Fruit fly (Drosophila melanogaster) whole organism, embryonic: Measurements from ENCODE around the gene CG18577.

Experiments used
- CG10321 ChIP-seq: fragments of 200-800 bp; sonication (Bioruptor generic); IDR thresholded peaks from 2 replicates; pipeline ENCODE4 v1.3.6; 2022; ENCODE audit warnings: missing biosample characterization, missing genetic modification characterization
- CG10431 ChIP-seq: fragments of 200-800 bp; sonication (Bioruptor generic); optimal IDR thresholded peaks from 3 replicates; lab custom pipeline; 2018; ENCODE audit warnings: missing biosample characterization, mild to moderate bottlenecking, missing genetic modification characterization
- CG10565 ChIP-seq: fragments of 200-800 bp; sonication (Bioruptor generic); optimal IDR thresholded peaks from 3 replicates; lab custom pipeline; 2016; ENCODE audit warnings: missing biosample characterization, mild to moderate bottlenecking, missing genetic modification characterization
- CG10654 ChIP-seq: fragments of 200-800 bp; sonication (Bioruptor generic); optimal IDR thresholded peaks from 2 replicates; lab custom pipeline; 2016; ENCODE audit warnings: missing biosample characterization, missing genetic modification characterization
- CG11085 ChIP-seq: fragments of 200-800 bp; sonication (Bioruptor generic); IDR thresholded peaks from 2 replicates; pipeline ENCODE4 v1.3.6; 2022; ENCODE audit warnings: missing biosample characterization, missing genetic modification characterization
- CG11695 ChIP-seq: fragments of 200-800 bp; sonication (Bioruptor generic); IDR thresholded peaks from 3 replicates; pipeline ENCODE4 v1.3.6; 2022; ENCODE audit warnings: missing biosample characterization, missing genetic modification characterization
- CG12155 ChIP-seq: fragments of 200-800 bp; sonication (Bioruptor generic); optimal IDR thresholded peaks from 3 replicates; lab custom pipeline; 2016; ENCODE audit warnings: missing biosample characterization, missing genetic modification characterization
- CG13624 ChIP-seq: fragments of 200-800 bp; sonication (Bioruptor generic); optimal IDR thresholded peaks from 2 replicates; lab custom pipeline; 2016; ENCODE audit warnings: missing biosample characterization, missing genetic modification characterization
- CG14710 ChIP-seq: fragments of 200-800 bp; sonication (Bioruptor generic); optimal IDR thresholded peaks from 3 replicates; lab custom pipeline; 2019; ENCODE audit warnings: missing biosample characterization, mild to moderate bottlenecking, missing genetic modification characterization, moderate library complexity
- CG14860 ChIP-seq: fragments of 200-800 bp; sonication (Bioruptor generic); IDR thresholded peaks from 3 replicates; pipeline ENCODE4 v1.3.6; 2022; ENCODE audit warnings: missing biosample characterization, missing genetic modification characterization; ENCODE audit not compliant: partially characterized antibody
- CG1603 ChIP-seq: fragments of 200-800 bp; sonication (Bioruptor generic); optimal IDR thresholded peaks from 2 replicates; lab custom pipeline; 2019; ENCODE audit warnings: missing biosample characterization, mild to moderate bottlenecking, missing genetic modification characterization, moderate library complexity
- CG2120 ChIP-seq: fragments of 200-800 bp; sonication (Bioruptor generic); optimal IDR thresholded peaks from 3 replicates; lab custom pipeline; 2016; ENCODE audit warnings: missing biosample characterization, missing genetic modification characterization
- CG32532 ChIP-seq: fragments of 200-800 bp; sonication (Bioruptor generic); IDR thresholded peaks from 2 replicates; pipeline ENCODE4 v1.3.6; 2022; ENCODE audit warnings: missing biosample characterization, missing genetic modification characterization
- CG4328 ChIP-seq: fragments of 200-800 bp; sonication (Bioruptor generic); optimal IDR thresholded peaks from 3 replicates; lab custom pipeline; 2017; ENCODE audit warnings: missing biosample characterization, missing genetic modification reagents, missing genetic modification characterization
- CG5180 ChIP-seq: fragments of 200-800 bp; sonication (Bioruptor generic); optimal IDR thresholded peaks from 3 replicates; lab custom pipeline; 2017; ENCODE audit warnings: missing biosample characterization, missing genetic modification characterization, mild to moderate bottlenecking, moderate library complexity, missing genetic modification reagents
- CG5953 ChIP-seq: fragments of 200-800 bp; sonication (Bioruptor generic); IDR thresholded peaks from 2 replicates; pipeline ENCODE4 v1.3.6; 2022; ENCODE audit warnings: missing biosample characterization, missing genetic modification characterization
- CG8290 ChIP-seq, 3 experiments: fragments of 200-800 bp; sonication (Bioruptor generic); optimal IDR thresholded peaks; 2 replicates each; lab custom pipeline; 2016 to 2019; ENCODE audit warnings: missing biosample characterization in 3 of 3, missing genetic modification characterization in 3 of 3, mild to moderate bottlenecking in 2 of 3, moderate library complexity in 1 of 3
- CG9609 ChIP-seq: fragments of 200-800 bp; sonication (Bioruptor generic); optimal IDR thresholded peaks from 3 replicates; lab custom pipeline; 2016; ENCODE audit warnings: missing biosample characterization, missing genetic modification characterization
- CkIIα-i1 ChIP-seq: fragments of 200-800 bp; sonication (Bioruptor generic); IDR thresholded peaks from 2 replicates; pipeline ENCODE4 v1.3.6; 2022; ENCODE audit warnings: missing biosample characterization, missing genetic modification characterization
- D19A ChIP-seq: fragments of 200-800 bp; optimal IDR thresholded peaks from 3 replicates; lab custom pipeline; 2019; ENCODE audit warnings: missing biosample characterization, mild to moderate bottlenecking, missing genetic modification characterization, moderate library complexity
- Dref ChIP-seq: fragments of 200-800 bp; sonication (Bioruptor generic); IDR thresholded peaks from 2 replicates; pipeline ENCODE4 v1.3.6; 2022; ENCODE audit warnings: missing biosample characterization, missing genetic modification characterization
- E2f1 ChIP-seq: fragments of 200-800 bp; sonication (Bioruptor generic); IDR thresholded peaks from 2 replicates; pipeline ENCODE4 v1.3.6; 2022; ENCODE audit warnings: missing biosample characterization, missing genetic modification characterization
- E2f2 ChIP-seq: fragments of 200-800 bp; sonication (Bioruptor generic); IDR thresholded peaks from 2 replicates; pipeline ENCODE4 v1.3.6; 2022; ENCODE audit warnings: missing biosample characterization, missing genetic modification characterization
- Ets97D ChIP-seq: fragments of 200-800 bp; sonication (Bioruptor generic); optimal IDR thresholded peaks from 3 replicates; lab custom pipeline; 2016; ENCODE audit warnings: missing biosample characterization, missing genetic modification characterization
- HLH3B ChIP-seq: fragments of 200-800 bp; sonication (Bioruptor generic); IDR thresholded peaks from 2 replicates; pipeline ENCODE4 v1.3.6; 2022; ENCODE audit warnings: missing biosample characterization, missing genetic modification characterization
- Hsf ChIP-seq: fragments of 200-800 bp; sonication (Bioruptor generic); optimal IDR thresholded peaks from 3 replicates; lab custom pipeline; 2016; ENCODE audit warnings: missing biosample characterization, missing genetic modification characterization
- Kr ChIP-seq: fragments of 200-800 bp; sonication (Bioruptor generic); optimal IDR thresholded peaks from 2 replicates; lab custom pipeline; 2017; ENCODE audit warnings: missing biosample characterization, mild to moderate bottlenecking, missing genetic modification characterization
- Mad ChIP-seq: fragments of 200-800 bp; sonication (Bioruptor generic); optimal IDR thresholded peaks from 2 replicates; lab custom pipeline; 2016; ENCODE audit warnings: missing biosample characterization, missing genetic modification characterization
- Neu2 ChIP-seq: fragments of 200-800 bp; sonication (Bioruptor generic); optimal IDR thresholded peaks from 3 replicates; lab custom pipeline; 2016; ENCODE audit warnings: missing biosample characterization, missing genetic modification characterization, borderline replicate concordance
- Nf-YB ChIP-seq: fragments of 200-800 bp; sonication (Bioruptor generic); optimal IDR thresholded peaks from 3 replicates; lab custom pipeline; 2019; ENCODE audit warnings: missing biosample characterization, mild to moderate bottlenecking, missing genetic modification characterization, moderate library complexity
- Oli ChIP-seq: fragments of 200-800 bp; sonication (Bioruptor generic); optimal IDR thresholded peaks from 2 replicates; lab custom pipeline; 2018; ENCODE audit warnings: missing biosample characterization, mild to moderate bottlenecking, missing genetic modification characterization, moderate library complexity
- Rfx ChIP-seq: fragments of 200-800 bp; sonication (Bioruptor generic); IDR thresholded peaks from 2 replicates; pipeline ENCODE4 v1.3.6; 2022; ENCODE audit warnings: missing biosample characterization, missing genetic modification characterization
- Xbp1 ChIP-seq: fragments of 200-800 bp; sonication (Bioruptor generic); optimal IDR thresholded peaks from 3 replicates; lab custom pipeline; 2016; ENCODE audit warnings: missing biosample characterization, mild to moderate bottlenecking, missing genetic modification characterization
- bab2 ChIP-seq: fragments of 200-800 bp; sonication (Bioruptor generic); optimal IDR thresholded peaks from 2 replicates; lab custom pipeline; 2016; ENCODE audit warnings: missing biosample characterization, missing genetic modification characterization
- bsh ChIP-seq, 2 experiments: fragments of 200-800 bp; sonication (Bioruptor generic); optimal IDR thresholded peaks; 2 replicates each; lab custom pipeline; 2017 to 2018; ENCODE audit warnings: mild to moderate bottlenecking in 2 of 2, missing biosample characterization in 2 of 2, missing genetic modification characterization in 2 of 2, moderate library complexity in 1 of 2
- cato ChIP-seq: fragments of 200-800 bp; sonication (Bioruptor generic); optimal IDR thresholded peaks from 2 replicates; lab custom pipeline; 2016; ENCODE audit warnings: missing biosample characterization, missing genetic modification characterization, borderline replicate concordance
- chinmo ChIP-seq: fragments of 200-800 bp; sonication (Bioruptor generic); IDR thresholded peaks from 4 replicates; pipeline ENCODE4 v1.3.6; 2022; ENCODE audit warnings: missing biosample characterization, missing genetic modification characterization; ENCODE audit not compliant: partially characterized antibody
- eve ChIP-seq, 2 experiments: fragments of >200 bp; optimal IDR thresholded peaks; 2 replicates each; lab custom pipeline; 2017; ENCODE audit warnings: missing biosample characterization in 2 of 2, missing genetic modification characterization in 2 of 2
- ewg ChIP-seq: fragments of 200-800 bp; sonication (Bioruptor generic); optimal IDR thresholded peaks from 3 replicates; lab custom pipeline; 2017; ENCODE audit warnings: mild to moderate bottlenecking, missing biosample characterization, missing genetic modification reagents, missing genetic modification characterization
- jing ChIP-seq: fragments of 200-800 bp; sonication (Bioruptor generic); optimal IDR thresholded peaks from 2 replicates; lab custom pipeline; 2018; ENCODE audit warnings: missing biosample characterization, mild to moderate bottlenecking, missing genetic modification characterization
- kah ChIP-seq: fragments of 200-800 bp; sonication (Bioruptor generic); optimal IDR thresholded peaks from 2 replicates; lab custom pipeline; 2018; ENCODE audit warnings: missing biosample characterization, mild to moderate bottlenecking, missing genetic modification characterization
- p53 ChIP-seq: fragments of 200-800 bp; sonication (Bioruptor generic); optimal IDR thresholded peaks from 2 replicates; lab custom pipeline; 2016; ENCODE audit warnings: missing biosample characterization, missing genetic modification characterization
- pb ChIP-seq: fragments of 200-800 bp; sonication (Bioruptor generic); optimal IDR thresholded peaks from 3 replicates; lab custom pipeline; 2016; ENCODE audit warnings: missing biosample characterization, missing genetic modification characterization
- sens ChIP-seq: fragments of 200-800 bp; sonication (Bioruptor generic); peaks from one replicate; lab custom pipeline; 2016; ENCODE audit warnings: missing biosample characterization, missing genetic modification characterization
- so ChIP-seq: fragments of 200-800 bp; sonication (Bioruptor generic); IDR thresholded peaks from 3 replicates; pipeline ENCODE4 v1.3.6; 2022; ENCODE audit warnings: missing biosample characterization, missing genetic modification characterization
- sob ChIP-seq: fragments of 200-800 bp; sonication (Bioruptor generic); IDR thresholded peaks from 2 replicates; pipeline ENCODE4 v1.3.6; 2022; ENCODE audit warnings: missing biosample characterization, missing genetic modification characterization
- toy ChIP-seq: fragments of 200-800 bp; sonication (Bioruptor generic); IDR thresholded peaks from 2 replicates; pipeline ENCODE4 v1.3.6; 2022; ENCODE audit warnings: missing biosample characterization, missing genetic modification characterization
- tx ChIP-seq: fragments of 200-800 bp; sonication (Bioruptor generic); optimal IDR thresholded peaks from 2 replicates; lab custom pipeline; 2016; ENCODE audit warnings: missing biosample characterization, missing genetic modification characterization
- unpg ChIP-seq: fragments of 200-800 bp; sonication (Bioruptor generic); optimal IDR thresholded peaks from 3 replicates; lab custom pipeline; 2018; ENCODE audit warnings: missing biosample characterization, mild to moderate bottlenecking, missing genetic modification characterization, moderate library complexity
- z ChIP-seq: fragments of 200-800 bp; sonication (Bioruptor generic); IDR thresholded peaks from 3 replicates; pipeline ENCODE4 v1.3.6; 2022; ENCODE audit warnings: missing biosample characterization, missing genetic modification characterization

CG18577 gene

DNA sequence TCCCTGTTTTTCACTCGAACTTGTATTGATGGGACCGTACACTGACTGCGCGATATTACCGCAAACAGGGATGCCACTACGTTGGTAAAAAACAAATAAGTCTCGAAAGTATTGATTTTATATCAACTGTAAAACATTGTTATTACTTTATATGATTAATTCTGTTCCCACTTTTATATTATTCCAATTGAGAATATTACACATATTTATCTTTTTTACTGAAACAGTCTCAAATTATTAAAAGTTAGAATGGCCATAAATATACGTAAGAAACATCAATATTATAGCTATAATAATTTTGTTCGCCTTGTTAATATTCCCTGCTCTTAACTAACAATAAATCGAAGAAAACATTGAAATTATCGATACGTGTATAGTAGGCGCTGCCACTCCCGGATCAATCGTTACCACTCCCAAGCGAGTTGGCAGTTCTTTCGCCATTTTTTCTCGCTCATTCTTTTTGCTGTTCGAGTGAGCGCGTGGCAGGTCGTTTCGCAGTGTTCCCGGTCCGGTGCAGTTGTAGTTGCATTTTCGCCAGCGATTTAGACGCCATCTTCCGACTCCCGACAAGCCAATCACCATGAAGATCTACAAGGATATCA, 14.0 kb downstream of the CG18577 start, which contains the start of the genes SdhC and Tctp (continued):
- TF ChIP-seq Mad (GFP tag; lab: Kevin White, UChicago) (peak; percentile 20), so (GFP tag; lab: Robert Waterston, UW) (0 out of 3 replicates have a peak, but pooled peaks have one; percentile 45), sob (no peak), bab2 (GFP tag; lab: Kevin White, UChicago) (peak; percentile 18), p53 (GFP tag; lab: Kevin White, UChicago) (no peak), sens (GFP tag; lab: Kevin White, UChicago) (peak; percentile 90), kah (GFP tag; lab: Kevin White, UChicago) (peak; percentile 13), pb (GFP tag; lab: Kevin White, UChicago) (peak; percentile 18), CG9609 (GFP tag; lab: Kevin White, UChicago) (no peak), CG11695 (GFP tag; lab: Robert Waterston, UW) (no peak), HLH3B (GFP tag; lab: Robert Waterston, UW) (no peak), Ets97D (GFP tag; lab: Kevin White, UChicago) (peak; percentile 87), ewg (GFP tag; lab: Kevin White, UChicago) (peak; percentile 17), z (GFP tag; lab: Robert Waterston, UW) (no peak), E2f2 (GFP tag; lab: Robert Waterston, UW) (0 out of 2 replicates have a peak, but pooled peaks have one; percentile 18), Nf-YB (GFP tag; lab: Kevin White, UChicago) (peak; percentile 16), Kr (GFP tag; lab: Kevin White, UChicago) (no peak), Hsf (GFP tag; lab: Kevin White, UChicago) (peak; percentile 64), tx (GFP tag; lab: Kevin White, UChicago) (no peak), CG10654 (GFP tag; lab: Kevin White, UChicago) (peak; percentile 15), cato (GFP tag; lab: Kevin White, UChicago) (no peak), Oli (tag; lab: Kevin White, UChicago) (no peak), Dref (GFP tag; lab: Robert Waterston, UW) (peak; percentile 74), CG14860 (GFP tag; lab: Robert Waterston, UW) (no peak), CG14710 (peak; percentile 89), CG10565 (GFP tag; lab: Kevin White, UChicago) (no peak), CG11085 (GFP tag; lab: Robert Waterston, UW) (no peak), CG8290 (GFP tag; optimal IDR thresholded peaks at IDR 0.05; lab: Kevin White, UChicago) (peak; percentile 28), CG8290 (tag; optimal IDR thresholded peaks at IDR 0.05; lab: Kevin White, UChicago) (peak in 1 of 2 experiments; percentile 71), CG2120 (GFP tag; lab: Kevin White, UChicago) (peak; percentile 73), CG13624 (GFP tag; lab: Kevin White, UChicago) (peak; percentile 43), CG5953 (GFP tag; lab: Robert Waterston, UW) (0 out of 2 replicates have a peak, but pooled peaks have one; percentile 31), Xbp1 (GFP tag; lab: Kevin White, UChicago) (peak; percentile 61), bsh (GFP tag; optimal IDR thresholded peaks at IDR 0.05; lab: Kevin White, UChicago) (peak in 1 of 2 experiments; percentile 20), D19A (tag; lab: Kevin White, UChicago) (peak; percentile 6), CG32532 (GFP tag; lab: Robert Waterston, UW) (peak; percentile 57), Rfx (GFP tag; lab: Robert Waterston, UW) (peak; percentile 37), CG5180 (GFP tag; lab: Kevin White, UChicago) (peak; percentile 2), unpg (GFP tag; lab: Kevin White, UChicago) (peak; percentile 32), jing (no peak), CkIIα-i1 (GFP tag; lab: Robert Waterston, UW) (no peak), CG12155 (GFP tag; lab: Kevin White, UChicago) (peak; percentile 97), E2f1 (GFP tag; lab: Robert Waterston, UW) (no peak), CG10321 (GFP tag; lab: Robert Waterston, UW) (peak; percentile 8; the same call in 1 of the 2 replicates), eve (GFP tag; optimal IDR thresholded peaks at IDR 0.05; lab: Kevin White, UChicago) (no peak), CG10431 (GFP tag; lab: Kevin White, UChicago) (peak; percentile 9), toy (GFP tag; lab: Robert Waterston, UW) (no peak), Neu2 (GFP tag; lab: Kevin White, UChicago) (no peak), CG1603 (tag; lab: Kevin White, UChicago) (peak; percentile 36), chinmo (no peak), CG4328 (GFP tag; lab: Kevin White, UChicago) (peak; percentile 30)
